Fruit fly (Drosophila melanogaster): ENCODE measurements around the gene CG7968.
A peak's percentile ranks its signal among the peaks of the same experiment; 100 is the strongest.

dm6 chr2L:13811323-13811722 lies 37.9 kb upstream of the CG7968 start, which contains the start of the genes Adat1 and CG16865:
- 0 out of 3 replicates have a peak, but pooled peaks have one; percentile 10 for TF ChIP-seq vnd (GFP tag; IDR thresholded peaks at IDR 0.05; ENCODE audit: partially characterized antibody)
- no peak for TF ChIP-seq nom (GFP tag; optimal IDR thresholded peaks at IDR 0.05)
- TF ChIP-seq CkIIα-i1 (GFP tag; IDR thresholded peaks at IDR 0.05), result no peak
- TF ChIP-seq CG4282 (GFP tag; optimal IDR thresholded peaks at IDR 0.05), result no peak
- TF ChIP-seq jigr1 (GFP tag; IDR thresholded peaks at IDR 0.05), result no peak
- TF ChIP-seq Hey (tag; optimal IDR thresholded peaks at IDR 0.05), result no peak
- TF ChIP-seq CG6654 (GFP tag; optimal IDR thresholded peaks at IDR 0.05), result no peak
- peak; percentile 6 for TF ChIP-seq CG7987 (GFP tag; optimal IDR thresholded peaks at IDR 0.05)
- peak; percentile 48; the same call in 2 of the 3 replicates for TF ChIP-seq CG6791 (GFP tag; IDR thresholded peaks at IDR 0.05; ENCODE audit: partially characterized antibody)
- no peak for TF ChIP-seq ash1 (GFP tag; optimal IDR thresholded peaks at IDR 0.05)
- no peak for TF ChIP-seq lmd (GFP tag; IDR thresholded peaks at IDR 0.05)
- no peak for TF ChIP-seq CG2120 (GFP tag; optimal IDR thresholded peaks at IDR 0.05)
- no peak for TF ChIP-seq tgo (GFP tag; IDR thresholded peaks at IDR 0.05)
